Fruit fly (Drosophila melanogaster) whole organism, prepupa: ENCODE data around the gene CG32483.

ENCODE experiments used
- CG10669 ChIP-seq: fragments of 200-800 bp; sonication (Bioruptor generic); optimal IDR thresholded peaks from 3 replicates; lab custom pipeline; 2018; ENCODE audit warnings: missing biosample characterization, mild to moderate bottlenecking, missing genetic modification characterization, moderate library complexity
- CG11902 ChIP-seq: fragments of 200-800 bp; sonication (Bioruptor generic); optimal IDR thresholded peaks from 3 replicates; lab custom pipeline; 2016; ENCODE audit warnings: missing biosample characterization, missing genetic modification characterization
- CG15336 ChIP-seq: fragments of 200-800 bp; sonication (Bioruptor generic); IDR thresholded peaks from 2 replicates; pipeline ENCODE4 v1.3.6; 2022; ENCODE audit warnings: missing biosample characterization, missing genetic modification characterization
- CG6276 ChIP-seq: fragments of 200-800 bp; sonication (Bioruptor generic); optimal IDR thresholded peaks from 2 replicates; lab custom pipeline; 2017; ENCODE audit warnings: missing biosample characterization, mild to moderate bottlenecking, missing genetic modification characterization
- CG7368 ChIP-seq: fragments of 200-800 bp; sonication (Bioruptor generic); optimal IDR thresholded peaks from 3 replicates; lab custom pipeline; 2016; ENCODE audit warnings: missing biosample characterization, missing genetic modification characterization
- CG8319 ChIP-seq: fragments of 200-800 bp; sonication (Bioruptor generic); optimal IDR thresholded peaks from 3 replicates; lab custom pipeline; 2016; ENCODE audit warnings: missing biosample characterization, missing genetic modification characterization
- Hr4 ChIP-seq: fragments of 200-800 bp; sonication (Bioruptor generic); optimal IDR thresholded peaks from 3 replicates; lab custom pipeline; 2016; ENCODE audit warnings: missing biosample characterization, missing genetic modification characterization
- Lpt ChIP-seq: fragments of 200-800 bp; sonication (Bioruptor generic); optimal IDR thresholded peaks from 3 replicates; lab custom pipeline; 2016; ENCODE audit warnings: missing biosample characterization, missing genetic modification characterization
- OdsH ChIP-seq: fragments of 200-800 bp; sonication (Bioruptor generic); optimal IDR thresholded peaks from 3 replicates; lab custom pipeline; 2016; ENCODE audit warnings: missing biosample characterization, missing genetic modification characterization
- fd85E ChIP-seq: fragments of 200-800 bp; sonication (Bioruptor generic); optimal IDR thresholded peaks from 3 replicates; lab custom pipeline; 2016; ENCODE audit warnings: missing biosample characterization, missing genetic modification characterization
- fkh ChIP-seq: fragments of 200-800 bp; sonication (Bioruptor generic); optimal IDR thresholded peaks from 3 replicates; lab custom pipeline; 2017; ENCODE audit warnings: missing biosample characterization, mild to moderate bottlenecking, missing genetic modification characterization, moderate library complexity
- spab ChIP-seq: fragments of 200-800 bp; sonication (Bioruptor generic); optimal IDR thresholded peaks from 2 replicates; lab custom pipeline; 2017; ENCODE audit warnings: missing biosample characterization, mild to moderate bottlenecking, missing genetic modification characterization, missing genetic modification reagents

dm6 chr3L:652637-653036 is 37.2 kb downstream of the CG32483 start, which contains the start of gene CG3402:
- TF ChIP-seq CG11902 (GFP tag; lab: Kevin White, UChicago) (no peak), CG8319 (no peak), CG10669 (GFP tag; lab: Kevin White, UChicago) (no peak), CG7368 (GFP tag; lab: Kevin White, UChicago) (no peak), OdsH (no peak), spab (GFP tag; lab: Kevin White, UChicago) (no peak), fd85E (GFP tag; lab: Kevin White, UChicago) (no peak), fkh (GFP tag; lab: Kevin White, UChicago) (no peak), Hr4 (GFP tag; lab: Kevin White, UChicago) (no peak), CG6276 (GFP tag; lab: Kevin White, UChicago) (no peak), Lpt (GFP tag; lab: Kevin White, UChicago) (no peak), CG15336 (no peak)
